Fruit fly (Drosophila melanogaster) whole organism, prepupa: ENCODE results near the gene EMC3.

Experiments
- CG6163 ChIP-seq: fragments of 200-800 bp; sonication (Bioruptor generic); IDR thresholded peaks from 3 replicates; pipeline ENCODE4 v1.3.6; 2022; ENCODE audit warnings: missing biosample characterization, missing genetic modification characterization
- Hr38 ChIP-seq: sonication (Bioruptor generic); optimal IDR thresholded peaks from 2 replicates; lab custom pipeline; 2016; ENCODE audit warnings: missing biosample characterization, missing genetic modification characterization
- Hr39 ChIP-seq: fragments of 200-800 bp; sonication (Bioruptor generic); optimal IDR thresholded peaks from 2 replicates; lab custom pipeline; 2016; ENCODE audit warnings: missing biosample characterization, missing genetic modification characterization
- cyc ChIP-seq: fragments of 200-800 bp; sonication (Bioruptor generic); optimal IDR thresholded peaks from 3 replicates; lab custom pipeline; 2016; ENCODE audit warnings: missing biosample characterization, missing genetic modification characterization

- TF ChIP-seq Hr39 (peak; percentile 10), cyc (peak; percentile 21), Hr38 (GFP tag; lab: Kevin White, UChicago) (no peak), CG6163 (GFP tag; lab: Robert Waterston, UW) (peak; percentile 65; the same call in 1 of the 3 replicates)
Measured at dm6 chr2L:10748218-10748617, 16.0 kb upstream of the EMC3 start.
